Fruit fly (Drosophila melanogaster) whole organism: ENCODE measurements around the gene Dys.

Experiments used
- CG8478 ChIP-seq: fragments of >200 bp; optimal IDR thresholded peaks from 2 replicates; lab custom pipeline; 2018; ENCODE audit warnings: inconsistent platforms
- Dll ChIP-seq: fragments of >200 bp; optimal IDR thresholded peaks from 2 replicates; lab custom pipeline; 2017
- EcR ChIP-seq, 2 experiments: fragments of >200 bp; optimal IDR thresholded peaks; 2 replicates each; lab custom pipeline; 2017; ENCODE audit warnings: missing biosample characterization in 2 of 2, missing genetic modification characterization in 2 of 2, missing genetic modification reagents in 2 of 2
- pan ChIP-seq: fragments of >200 bp; optimal IDR thresholded peaks from 2 replicates; lab custom pipeline; 2017
- psq ChIP-seq: fragments of >200 bp; optimal IDR thresholded peaks from 2 replicates; lab custom pipeline; 2017
- usp ChIP-seq: fragments of >200 bp; optimal IDR thresholded peaks from 2 replicates; lab custom pipeline; 2017; ENCODE audit warnings: missing biosample characterization, missing genetic modification characterization, mixed read lengths

Dys gene

DNA sequence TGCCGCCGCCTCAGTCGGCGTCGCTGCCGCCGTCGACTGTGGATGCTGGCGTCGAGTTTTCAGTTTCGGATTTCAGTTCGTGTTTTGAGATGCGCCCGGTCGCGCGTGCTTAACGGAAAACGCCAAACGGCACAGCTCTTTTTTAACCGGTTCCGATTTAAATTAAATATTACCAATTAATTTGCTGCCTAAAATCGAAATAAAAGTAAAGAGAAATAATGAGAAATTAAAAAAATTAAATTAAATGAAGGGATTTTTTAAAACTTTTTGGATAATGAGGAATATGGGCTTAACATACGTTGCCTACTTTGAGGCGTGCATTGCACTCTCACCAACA is 48.3 kb downstream of the Dys start:
- TF ChIP-seq Dll (lab: Kevin White, UChicago) (no peak), psq (lab: Kevin White, UChicago) (no peak), pan (no peak), usp (GFP tag; lab: Kevin White, UChicago) (no peak)

DNA sequence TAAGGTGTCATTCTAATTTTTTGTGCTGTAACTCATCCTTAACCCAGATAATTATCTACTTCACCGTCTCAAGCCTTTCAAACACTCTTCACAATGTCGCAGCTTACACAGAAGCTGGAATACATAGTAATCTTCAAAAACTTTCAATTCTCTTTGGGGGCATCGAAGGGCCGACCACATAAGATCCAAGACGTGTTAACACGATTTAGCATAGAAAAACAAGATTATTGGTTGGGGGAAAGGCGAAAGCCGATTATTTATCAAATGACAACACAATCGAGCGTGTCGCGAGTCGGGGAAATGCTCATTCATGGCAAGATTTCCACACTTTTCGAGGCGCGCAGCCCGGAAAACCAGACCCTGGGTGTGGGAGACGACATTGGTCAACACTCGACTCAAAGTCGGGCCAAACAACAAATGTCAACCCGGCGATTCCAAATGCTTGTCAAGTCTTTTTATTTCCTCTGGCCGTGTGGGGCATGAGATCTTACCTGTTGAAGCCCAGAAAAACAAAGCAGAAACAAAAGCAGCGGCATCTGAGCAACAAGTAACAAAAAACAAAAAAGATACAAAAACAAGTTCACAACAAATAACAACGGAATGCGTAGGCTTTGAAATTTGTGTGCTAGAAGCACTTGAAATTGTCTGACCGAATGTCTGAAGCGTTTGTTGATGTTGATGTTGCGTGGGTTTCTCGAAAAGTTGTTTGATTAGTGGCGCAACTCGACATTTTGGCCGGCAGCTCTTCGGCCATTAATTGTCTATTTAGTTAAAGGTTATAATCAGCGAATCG is 49.6 kb downstream of the Dys start:
- TF ChIP-seq CG8478 (lab: Kevin White, UChicago) (no peak), pan (no peak), psq (lab: Kevin White, UChicago) (no peak), usp (GFP tag; lab: Kevin White, UChicago) (no peak), Dll (lab: Kevin White, UChicago) (no peak), EcR (GFP tag; optimal IDR thresholded peaks at IDR 0.05; lab: Kevin White, UChicago) (no peak)

DNA sequence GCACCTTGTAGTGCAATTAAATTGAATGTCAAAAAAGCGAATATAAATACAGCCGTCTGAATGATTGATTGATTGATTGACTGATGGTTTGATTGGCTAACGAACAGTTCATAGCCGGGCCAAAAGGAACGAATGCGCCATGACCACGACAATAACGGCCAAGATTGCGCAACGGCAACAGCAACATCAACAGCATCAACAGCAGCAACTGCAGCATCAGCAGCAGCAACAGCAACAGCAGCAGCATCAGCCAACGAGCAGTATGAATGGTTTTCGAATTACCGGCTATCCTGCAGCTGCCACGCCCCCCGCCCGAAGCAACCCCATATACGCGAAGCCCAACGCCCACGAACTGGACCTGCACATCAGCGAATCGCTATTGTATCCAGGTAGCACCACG is 63.6 kb downstream of the Dys start:
- TF ChIP-seq psq (lab: Kevin White, UChicago): no peak
- no peak for TF ChIP-seq EcR (GFP tag; optimal IDR thresholded peaks at IDR 0.05; lab: Kevin White, UChicago)
- no peak for TF ChIP-seq pan
- no peak for TF ChIP-seq CG8478 (lab: Kevin White, UChicago)
- no peak for TF ChIP-seq Dll (lab: Kevin White, UChicago)
- TF ChIP-seq usp (GFP tag; lab: Kevin White, UChicago): no peak

DNA sequence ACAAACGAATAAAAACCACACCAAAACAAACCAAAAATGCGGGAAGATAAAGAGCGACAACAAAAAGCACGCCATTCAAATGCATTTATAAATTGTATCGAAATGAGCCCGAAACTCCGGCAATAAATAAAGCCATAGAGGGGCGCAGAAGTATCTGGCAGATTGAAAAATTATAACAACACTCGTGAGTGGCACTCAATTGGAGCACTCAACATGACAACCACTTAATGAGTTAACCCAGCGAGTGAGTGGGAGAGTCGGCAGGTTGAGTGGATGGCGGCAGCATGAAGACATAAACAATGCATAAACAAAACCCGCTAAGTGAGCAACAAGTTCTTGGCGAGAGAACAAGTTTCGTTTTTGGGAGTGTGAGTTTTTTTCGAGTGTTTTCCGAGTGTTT is 107.9 kb downstream of the Dys start:
- no peak for TF ChIP-seq pan
- TF ChIP-seq CG8478 (lab: Kevin White, UChicago): no peak
- no peak for TF ChIP-seq psq (lab: Kevin White, UChicago)
- TF ChIP-seq usp (GFP tag; lab: Kevin White, UChicago): no peak

DNA sequence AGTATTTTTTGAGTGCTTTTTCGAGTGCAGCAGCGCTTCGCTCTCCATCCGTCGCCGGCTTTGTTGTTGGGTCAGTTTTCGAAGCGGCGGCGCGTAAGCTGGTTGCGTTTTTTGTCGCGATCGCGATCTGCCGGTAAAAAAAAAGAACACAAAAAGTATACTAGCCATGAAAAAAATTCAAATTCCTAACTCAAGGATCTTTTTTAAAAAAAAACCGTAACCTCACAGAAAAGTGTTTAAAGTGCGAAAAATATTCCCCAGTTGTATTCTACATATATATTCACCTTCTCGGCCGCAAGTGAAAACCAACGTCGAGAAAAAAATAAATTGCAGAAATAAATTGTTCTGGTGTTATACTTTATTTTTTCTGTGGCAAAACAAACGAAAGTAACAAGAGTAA is 108.3 kb downstream of the Dys start:
- no peak for TF ChIP-seq psq (lab: Kevin White, UChicago)
- TF ChIP-seq Dll (lab: Kevin White, UChicago): no peak
- TF ChIP-seq EcR (GFP tag; optimal IDR thresholded peaks at IDR 0.05; lab: Kevin White, UChicago): no peak
- TF ChIP-seq usp (GFP tag; lab: Kevin White, UChicago): no peak
- no peak for TF ChIP-seq CG8478 (lab: Kevin White, UChicago)
- TF ChIP-seq pan: no peak

DNA sequence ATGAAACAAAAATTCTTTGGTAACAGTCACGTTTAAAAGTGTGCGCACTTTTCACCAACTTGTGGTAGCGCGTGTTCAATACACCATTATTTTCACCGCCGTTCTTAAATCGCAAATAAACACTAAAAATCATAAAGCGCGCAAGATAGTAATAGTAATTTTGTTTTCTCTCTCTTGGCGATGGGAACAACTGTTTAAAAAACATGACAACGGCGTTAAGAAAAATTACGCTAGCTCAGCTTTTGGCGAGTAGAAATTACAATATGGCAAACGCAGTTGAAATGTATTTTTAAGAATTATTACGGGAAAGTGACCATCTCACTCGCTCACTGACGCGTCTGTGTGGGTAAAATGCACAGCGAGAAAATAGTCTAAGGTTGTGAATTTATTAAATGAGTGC is 108.8 kb downstream of the Dys start:
- TF ChIP-seq CG8478 (lab: Kevin White, UChicago) (no peak), usp (GFP tag; lab: Kevin White, UChicago) (no peak), pan (no peak)

DNA sequence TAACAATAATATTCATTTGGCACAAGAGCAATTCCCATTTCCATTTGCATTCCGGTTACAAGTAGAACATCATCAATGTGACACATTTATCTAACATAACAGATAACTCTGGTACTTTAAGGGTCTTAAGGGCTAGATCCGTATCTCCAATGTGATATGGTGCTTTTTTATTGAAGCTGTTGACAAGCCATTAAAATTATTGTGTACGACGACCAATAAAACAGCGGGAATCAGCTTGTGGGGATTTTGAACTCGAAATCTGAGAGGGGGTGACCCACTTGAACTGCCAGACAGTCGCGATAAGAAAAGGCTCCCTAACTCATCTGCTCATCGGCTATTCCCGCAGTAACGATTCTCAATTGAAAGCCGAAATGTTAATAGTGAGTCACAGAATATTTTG is 110.3 kb downstream of the Dys start:
- TF ChIP-seq Dll (lab: Kevin White, UChicago) (no peak), EcR (GFP tag; optimal IDR thresholded peaks at IDR 0.05; lab: Kevin White, UChicago) (no peak), pan (no peak), CG8478 (lab: Kevin White, UChicago) (no peak), usp (GFP tag; lab: Kevin White, UChicago) (no peak), psq (lab: Kevin White, UChicago) (no peak)

DNA sequence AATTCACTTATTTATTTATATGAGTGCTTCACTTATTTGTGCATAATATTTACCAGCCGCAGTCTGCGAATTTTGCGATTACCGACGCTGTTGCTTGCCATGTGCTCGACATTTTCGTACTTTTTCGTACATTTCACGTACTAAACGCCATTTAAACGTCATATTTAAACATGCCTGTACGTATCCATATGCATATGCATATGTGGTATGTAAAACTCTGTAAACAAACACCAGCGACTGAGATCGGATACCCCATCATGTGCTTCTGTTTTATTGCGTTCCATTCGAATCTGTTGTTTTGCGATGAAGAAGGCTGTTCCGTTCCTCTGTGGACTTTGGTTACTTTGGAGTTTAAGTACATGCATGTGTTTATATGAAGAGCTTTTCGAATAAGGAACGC is 111.1 kb downstream of the Dys start:
- TF ChIP-seq CG8478 (lab: Kevin White, UChicago): no peak
- TF ChIP-seq usp (GFP tag; lab: Kevin White, UChicago): no peak
- TF ChIP-seq pan: no peak
- no peak for TF ChIP-seq psq (lab: Kevin White, UChicago)
- no peak for TF ChIP-seq EcR (GFP tag; optimal IDR thresholded peaks at IDR 0.05; lab: Kevin White, UChicago)
- TF ChIP-seq Dll (lab: Kevin White, UChicago): no peak

DNA sequence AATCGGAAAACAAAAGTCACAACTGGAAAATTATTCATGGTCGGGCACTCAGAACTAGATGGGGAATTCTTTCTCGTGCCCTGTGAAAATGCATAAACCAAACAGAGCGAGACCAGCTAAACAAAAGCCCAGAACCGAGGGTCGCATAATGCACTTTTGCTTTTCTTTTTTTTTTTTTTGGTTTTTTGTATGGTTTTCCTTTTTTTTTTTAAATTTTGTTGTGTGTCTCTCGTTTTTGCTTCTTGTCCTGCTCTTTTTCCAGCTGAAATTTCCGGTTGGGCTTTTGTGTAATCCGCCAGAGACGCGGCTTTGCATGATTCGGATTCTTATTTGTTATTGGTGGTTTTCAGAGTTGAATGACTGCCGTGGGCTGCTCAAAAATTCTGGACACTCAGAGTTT is 120.9 kb downstream of the Dys start:
- TF ChIP-seq pan: no peak
- TF ChIP-seq psq (lab: Kevin White, UChicago): no peak
- no peak for TF ChIP-seq Dll (lab: Kevin White, UChicago)
- TF ChIP-seq usp (GFP tag; lab: Kevin White, UChicago): no peak

DNA sequence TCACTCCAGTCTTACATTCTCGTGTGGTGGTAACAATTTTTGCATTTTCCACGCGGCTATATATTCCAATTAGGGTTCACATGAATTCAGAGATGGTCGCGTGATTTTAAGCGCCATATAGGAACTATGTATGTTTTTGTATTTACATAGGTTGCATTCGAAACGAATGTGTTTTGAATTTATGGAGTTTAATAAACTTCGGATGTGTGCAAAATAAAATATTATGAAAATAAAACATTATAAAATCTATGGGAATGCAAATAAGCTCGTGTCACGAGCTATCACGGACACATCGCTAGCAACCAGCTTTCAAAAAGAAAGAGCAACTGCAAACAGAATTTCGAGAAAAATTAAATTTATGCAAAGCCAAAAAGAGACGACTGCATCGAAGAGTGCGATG is 122.4 kb downstream of the Dys start:
- TF ChIP-seq CG8478 (lab: Kevin White, UChicago) (no peak), Dll (lab: Kevin White, UChicago) (no peak)

DNA sequence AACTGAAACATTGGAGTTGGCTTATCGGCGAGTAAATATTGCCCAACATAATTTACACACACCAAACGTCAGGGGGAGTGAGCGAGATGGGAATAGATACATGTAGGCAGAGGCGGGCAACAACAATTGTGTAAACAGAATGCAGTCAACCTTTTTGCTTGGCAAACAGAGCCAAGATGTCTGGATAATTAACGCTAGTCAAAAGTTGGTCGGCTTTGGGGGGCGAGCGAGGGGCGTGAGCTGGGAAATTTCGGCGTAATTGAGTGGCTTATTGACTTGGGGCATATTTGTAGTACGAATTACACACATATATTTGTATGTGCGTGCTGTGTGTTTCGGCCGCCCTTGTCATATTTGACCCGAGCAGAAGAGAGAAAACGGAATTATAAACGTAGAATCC is 123.9 kb downstream of the Dys start:
- TF ChIP-seq Dll (lab: Kevin White, UChicago) (no peak), EcR (GFP tag; optimal IDR thresholded peaks at IDR 0.05; lab: Kevin White, UChicago) (no peak), pan (no peak), psq (lab: Kevin White, UChicago) (no peak), usp (GFP tag; lab: Kevin White, UChicago) (no peak)

DNA sequence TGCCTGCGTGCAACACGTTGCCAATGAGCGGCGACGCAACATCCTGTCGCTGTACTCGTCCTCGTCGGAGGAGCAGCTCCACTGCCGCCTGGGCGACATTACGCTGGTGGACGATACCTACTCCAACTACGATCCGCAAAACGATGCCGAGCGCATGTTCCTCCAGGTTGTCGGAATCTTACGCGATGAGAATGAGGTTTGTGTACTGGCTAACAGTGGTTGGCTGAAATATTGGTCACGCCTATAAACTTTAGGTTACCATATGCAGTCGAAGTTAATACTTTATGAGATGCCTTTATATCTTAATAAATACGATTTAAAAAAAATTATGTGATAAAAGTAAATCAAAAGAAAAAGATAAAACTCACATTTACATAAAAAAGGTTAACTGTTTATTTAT is 125.4 kb downstream of the Dys start:
- no peak for TF ChIP-seq psq (lab: Kevin White, UChicago)
- no peak for TF ChIP-seq usp (GFP tag; lab: Kevin White, UChicago)
- TF ChIP-seq EcR (GFP tag; optimal IDR thresholded peaks at IDR 0.05; lab: Kevin White, UChicago): no peak
- no peak for TF ChIP-seq pan
- no peak for TF ChIP-seq Dll (lab: Kevin White, UChicago)
- no peak for TF ChIP-seq CG8478 (lab: Kevin White, UChicago)

DNA sequence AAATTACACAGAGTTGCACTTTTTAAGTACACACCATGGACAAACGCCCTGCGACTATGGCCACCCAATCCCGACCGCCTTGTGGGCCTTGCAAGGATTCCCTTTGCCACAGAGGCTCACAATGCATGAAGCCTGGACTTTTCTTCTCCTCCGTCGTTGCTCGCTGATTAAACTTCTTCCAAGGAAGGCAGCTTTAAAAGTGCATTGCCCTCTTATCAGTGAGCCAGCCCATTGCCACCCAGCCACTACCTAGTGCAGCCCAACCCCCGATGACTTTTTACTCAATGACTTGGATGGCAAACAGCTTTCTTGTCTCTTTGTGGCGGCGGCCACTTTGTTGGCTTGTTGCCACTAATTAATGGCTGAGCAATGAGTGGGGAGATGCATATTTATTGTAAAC is 126.8 kb downstream of the Dys start:
- no peak for TF ChIP-seq Dll (lab: Kevin White, UChicago)
- TF ChIP-seq CG8478 (lab: Kevin White, UChicago): no peak
- no peak for TF ChIP-seq pan
- TF ChIP-seq usp (GFP tag; lab: Kevin White, UChicago): no peak
- no peak for TF ChIP-seq EcR (GFP tag; optimal IDR thresholded peaks at IDR 0.05; lab: Kevin White, UChicago)
- no peak for TF ChIP-seq psq (lab: Kevin White, UChicago)
